Fruit fly (Drosophila melanogaster) ovary, adult (tissue): ENCODE data around the gene CG11726.
A peak's percentile ranks its signal among the peaks of the same experiment; 100 is the strongest.

Experiments
- CG17801 ChIP-seq: fragments of 200-800 bp; optimal IDR thresholded peaks from 2 replicates; lab custom pipeline; 2019; ENCODE audit warnings: missing biosample characterization, mild to moderate bottlenecking, missing genetic modification characterization, moderate library complexity; ENCODE audit not compliant: partially characterized antibody

Gene CG11726

dm6 chr3L:11378429-11378914, 16.0 kb upstream of the CG11726 start:
- TF ChIP-seq CG17801 (GFP tag; lab: Kevin White, UChicago), result no peak

DNA sequence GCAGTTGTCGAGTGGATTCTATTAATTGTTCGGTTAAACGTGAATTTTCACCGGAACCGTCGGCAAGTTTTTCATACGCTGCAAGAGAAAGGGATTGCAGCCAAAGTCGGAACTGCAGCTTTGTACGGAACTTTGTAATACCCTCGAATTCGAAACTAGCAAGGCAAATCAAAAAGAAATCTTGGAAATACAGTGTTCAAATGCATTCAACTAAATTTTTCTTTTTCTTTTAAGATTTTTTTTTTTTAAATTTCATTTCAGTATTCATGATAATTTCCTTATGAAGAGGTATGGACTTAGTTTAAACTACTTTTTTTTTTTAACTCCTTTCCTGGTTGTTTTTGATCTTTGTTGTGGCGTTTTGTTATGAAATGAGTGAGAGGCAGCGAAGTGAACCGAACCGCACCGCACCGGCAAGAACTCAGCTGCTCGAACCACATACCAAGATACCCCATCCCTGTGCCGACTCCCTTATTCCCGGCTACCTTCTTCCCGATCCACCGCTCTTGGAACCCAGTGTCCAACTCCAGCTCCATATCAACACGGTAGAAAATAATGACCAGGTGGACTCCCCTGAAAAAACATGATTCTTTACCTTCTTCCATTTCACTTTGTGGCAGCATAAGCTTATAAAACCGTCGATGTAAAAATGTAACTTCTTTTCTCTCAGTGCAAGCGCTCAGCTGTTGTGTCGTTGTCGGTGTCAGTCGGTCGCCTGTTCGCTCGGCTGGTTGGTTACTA, 14.6 kb upstream of the CG11726 start:
- peak; percentile 44 for TF ChIP-seq CG17801 (GFP tag; lab: Kevin White, UChicago)

DNA sequence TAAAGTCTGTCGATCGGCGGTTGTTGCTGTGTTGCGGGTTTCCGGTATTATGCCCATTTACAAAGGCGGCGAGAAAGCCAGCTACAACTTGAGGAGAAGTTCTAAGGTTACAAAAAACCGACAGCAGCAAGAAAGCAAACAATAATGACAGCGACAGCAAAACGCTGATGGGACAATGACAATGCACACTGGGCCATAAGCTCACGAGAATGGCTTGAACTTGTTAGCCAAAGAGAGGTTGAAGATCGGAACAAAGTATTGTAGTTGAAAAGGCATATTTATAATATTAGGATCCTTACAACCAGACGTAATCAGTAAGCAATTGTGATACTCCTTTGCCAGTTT, 14.1 kb upstream of the CG11726 start:
- no peak for TF ChIP-seq CG17801 (GFP tag; lab: Kevin White, UChicago)

DNA sequence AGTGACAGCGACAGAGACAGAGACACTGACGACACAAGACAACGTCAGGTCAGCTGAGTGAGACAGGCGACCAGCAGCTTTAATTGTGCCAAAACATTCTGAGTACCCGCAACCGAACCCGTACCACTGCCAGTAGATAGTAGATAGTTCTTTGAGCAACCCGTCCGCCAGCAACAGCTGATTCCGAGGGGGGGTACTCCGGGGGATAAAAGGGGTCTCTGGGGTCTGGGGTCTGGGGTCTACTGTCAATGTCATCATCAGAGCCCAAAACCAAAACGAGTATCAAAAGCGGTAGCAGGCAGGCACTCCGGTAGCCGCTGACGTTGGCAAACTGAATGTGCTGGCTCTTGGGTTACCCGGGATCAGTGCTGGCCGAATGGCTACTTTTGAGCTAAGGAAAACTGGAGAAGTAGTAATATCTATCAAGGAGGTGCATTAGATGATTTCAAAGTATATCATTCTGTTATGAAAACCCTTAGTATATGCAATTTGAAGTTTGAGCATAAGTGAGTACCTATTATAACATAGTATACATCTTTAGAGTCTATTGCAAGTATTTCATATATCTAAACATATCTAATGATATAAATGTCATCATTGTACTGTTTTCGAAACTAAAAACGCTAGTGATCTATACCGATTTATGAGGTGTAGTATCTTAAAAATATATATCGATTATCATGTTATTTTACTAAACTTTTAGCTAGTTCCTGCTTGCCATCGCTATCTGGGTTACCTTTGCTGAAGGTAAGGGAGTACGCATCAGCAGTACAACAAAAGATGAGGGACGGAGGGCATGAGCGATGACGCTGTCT, 13.2 kb upstream of the CG11726 start:
- TF ChIP-seq CG17801 (GFP tag; lab: Kevin White, UChicago), result no peak

- no peak for TF ChIP-seq CG17801 (GFP tag; lab: Kevin White, UChicago)
Measured at dm6 chr3L:11381941-11382747, 12.3 kb upstream of the CG11726 start.

DNA sequence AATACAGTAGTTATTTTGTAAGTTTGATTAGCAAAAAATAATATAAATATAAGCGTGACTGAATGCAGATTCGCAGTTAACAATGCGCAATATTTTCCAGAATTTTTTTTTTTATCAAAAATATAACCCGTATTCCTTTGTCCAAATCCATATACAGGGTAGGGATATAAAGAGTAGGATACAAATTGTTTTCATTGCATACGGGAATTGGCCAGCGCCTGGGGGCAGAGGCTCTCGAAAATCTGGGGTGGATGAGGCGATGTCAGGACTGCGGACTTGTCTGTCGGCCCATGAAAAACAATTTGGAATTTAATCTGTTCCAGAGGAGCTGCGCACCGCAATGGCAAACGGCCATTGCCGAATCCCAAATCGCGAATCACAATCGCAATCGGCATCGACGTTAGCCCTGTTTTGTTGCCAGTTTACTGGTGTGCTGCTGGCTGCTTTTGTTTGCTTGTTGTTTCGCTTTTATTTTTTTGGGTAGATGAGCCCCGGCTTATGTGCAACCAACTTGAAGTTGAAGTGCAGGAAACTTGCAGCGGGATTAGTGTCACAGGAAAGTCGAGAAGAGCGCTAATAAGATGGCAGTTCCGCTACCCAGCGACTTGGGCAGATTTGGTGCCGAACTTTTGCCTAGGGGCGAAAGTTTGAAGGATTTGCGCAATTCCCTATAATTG, 11.6 kb upstream of the CG11726 start:
- no peak for TF ChIP-seq CG17801 (GFP tag; lab: Kevin White, UChicago)

- no peak for TF ChIP-seq CG17801 (GFP tag; lab: Kevin White, UChicago)
Measured at dm6 chr3L:11384225-11384624, 10.3 kb upstream of the CG11726 start.

DNA sequence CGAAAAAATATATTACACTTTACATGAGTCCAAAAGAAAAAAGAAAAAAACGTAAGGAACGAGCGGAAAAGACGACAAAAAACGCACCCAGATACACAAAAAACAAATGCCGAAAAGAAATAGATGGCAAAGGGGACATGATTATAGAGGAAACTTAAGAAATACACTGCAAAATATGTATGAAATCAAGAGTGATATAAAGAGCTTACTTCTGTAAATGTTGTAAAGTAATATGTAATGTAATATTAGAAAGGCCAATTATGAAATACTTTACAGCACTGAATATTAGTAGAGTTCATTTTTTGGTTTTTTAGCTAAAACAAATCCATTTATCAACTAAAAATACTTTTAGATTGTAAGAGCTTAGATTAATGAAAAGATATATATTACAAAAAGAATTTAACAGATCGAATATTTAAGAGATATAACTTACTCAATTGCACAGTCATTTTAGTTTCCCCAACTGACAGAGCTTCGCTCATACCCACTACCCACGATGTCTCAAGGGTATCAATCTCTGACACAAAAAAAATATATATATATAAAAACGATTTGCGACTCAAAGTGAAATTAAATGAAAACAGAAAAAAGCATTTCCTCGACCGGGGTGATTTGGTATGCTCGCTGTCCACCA, 9.5 kb upstream of the CG11726 start:
- TF ChIP-seq CG17801 (GFP tag; lab: Kevin White, UChicago), result no peak

dm6 chr3L:11388964-11389625, 5.4 kb upstream of the CG11726 start:
- TF ChIP-seq CG17801 (GFP tag; lab: Kevin White, UChicago), result no peak

DNA sequence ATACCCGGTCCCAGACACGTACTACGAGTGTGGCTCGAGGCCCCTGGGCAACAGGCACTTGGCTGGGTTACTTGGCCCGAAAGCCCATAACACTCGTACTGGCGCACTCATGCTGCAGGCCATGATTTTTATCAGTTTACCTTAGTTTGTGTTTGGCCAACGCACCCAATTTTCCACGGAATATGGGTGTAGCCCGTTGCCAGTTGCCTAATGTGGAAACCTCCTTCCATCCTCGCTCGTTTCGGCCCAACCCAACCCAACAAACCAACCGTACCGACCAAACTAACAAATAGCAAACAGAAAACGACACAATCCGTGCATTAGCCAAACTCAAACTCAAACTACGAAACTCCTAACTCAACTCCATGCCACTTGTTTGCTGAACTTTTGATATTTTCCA, 684 bp upstream of the CG11726 start:
- TF ChIP-seq CG17801 (GFP tag; lab: Kevin White, UChicago), result no peak

DNA sequence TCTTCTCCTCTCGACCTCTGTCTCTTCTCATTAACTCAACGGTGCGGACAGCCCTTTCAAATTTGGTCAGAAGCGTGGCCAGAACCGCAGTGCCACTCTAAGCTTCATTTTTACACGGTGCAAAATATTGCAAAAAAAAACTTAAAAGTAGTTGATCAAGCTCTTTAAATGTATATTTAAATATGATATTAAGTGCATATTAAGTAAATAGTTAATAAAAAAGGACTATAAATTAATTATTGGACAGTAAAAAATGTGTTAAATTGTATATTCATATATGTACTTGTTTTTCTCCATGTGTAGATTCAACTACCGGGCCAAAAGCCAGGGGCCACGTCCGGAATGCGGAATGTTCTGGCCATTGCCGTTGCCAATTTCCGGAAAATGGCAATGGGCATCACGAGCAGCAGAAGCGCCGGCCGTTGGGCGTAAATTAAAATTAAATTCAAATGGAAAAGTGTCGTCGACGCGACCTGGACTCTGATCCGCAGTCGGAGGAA, 2.7 kb downstream of the CG11726 start, which contains the start of gene CG44362:
Gene CG44362 (plus strand): TSS at position 450 of the 500 bp plus-strand sequence.
- no peak for TF ChIP-seq CG17801 (GFP tag; lab: Kevin White, UChicago)

- no peak for TF ChIP-seq CG17801 (GFP tag; lab: Kevin White, UChicago)
Measured at dm6 chr3L:11398484-11399088, 4.1 kb downstream of the CG11726 start.

- TF ChIP-seq CG17801 (GFP tag; lab: Kevin White, UChicago), result no peak
Measured at dm6 chr3L:11399437-11399836, 4.9 kb downstream of the CG11726 start.
